Worm (Caenorhabditis elegans) whole organism, L1 larva: Measurements from ENCODE around the gene znf-706.

ENCODE experiments used
- C04F5.9 ChIP-seq: sonication (generic microtip); optimal IDR thresholded peaks from 2 replicates; lab custom pipeline; 2016; ENCODE audit warnings: missing genetic modification characterization, missing compliant biosample characterization
- C34B4.2 ChIP-seq: sonication (generic microtip); optimal IDR thresholded peaks from 2 replicates; lab custom pipeline; 2017; ENCODE audit warnings: mild to moderate bottlenecking, missing genetic modification characterization, missing compliant biosample characterization
- Y116A8C.19 ChIP-seq: sonication (generic microtip); optimal IDR thresholded peaks from 2 replicates; lab custom pipeline; 2016; ENCODE audit warnings: missing compliant biosample characterization, missing genetic modification characterization, borderline replicate concordance
- aha-1 ChIP-seq: fragments of 150-350 bp; optimal IDR thresholded peaks from 2 replicates; lab custom pipeline; 2014; ENCODE audit warnings: missing biosample characterization, missing genetic modification characterization
- aly-2 ChIP-seq: fragments of 150-350 bp; optimal IDR thresholded peaks from 2 replicates; lab custom pipeline; 2014; ENCODE audit warnings: missing biosample characterization, missing genetic modification characterization
- ceh-8 ChIP-seq: fragments of 200-800 bp; sonication (Bioruptor generic); optimal IDR thresholded peaks from 2 replicates; lab custom pipeline; 2018; ENCODE audit warnings: mild to moderate bottlenecking, missing genetic modification characterization, moderate library complexity, missing compliant biosample characterization
- ceh-88 ChIP-seq: fragments of 200-800 bp; sonication (Bioruptor generic); IDR thresholded peaks from 2 replicates; pipeline ENCODE4 v1.3.6; 2022; ENCODE audit warnings: missing genetic modification characterization, missing compliant biosample characterization
- ces-1 ChIP-seq: fragments of 150-350 bp; optimal IDR thresholded peaks from 2 replicates; lab custom pipeline; 2014; ENCODE audit warnings: missing biosample characterization, missing genetic modification reagents, missing genetic modification characterization
- dsc-1 ChIP-seq: sonication (generic microtip); optimal IDR thresholded peaks from 2 replicates; lab custom pipeline; 2016; ENCODE audit warnings: mild to moderate bottlenecking, missing genetic modification characterization, missing compliant biosample characterization
- efl-3 ChIP-seq: fragments of 200-800 bp; sonication (Bioruptor generic); optimal IDR thresholded peaks from 2 replicates; lab custom pipeline; 2018; ENCODE audit warnings: mild to moderate bottlenecking, missing genetic modification characterization, missing compliant biosample characterization
- egl-13 ChIP-seq: sonication (generic microtip); optimal IDR thresholded peaks from 2 replicates; lab custom pipeline; 2016; ENCODE audit warnings: missing genotype, missing genetic modification reagents, missing genetic modification characterization, missing compliant biosample characterization
- elt-3 ChIP-seq, 6 experiments: fragments of 150-350 bp in 1 of 6; sonication (generic microtip); optimal IDR thresholded peaks; 2 replicates each; lab custom pipeline; 2017 to 2018; ENCODE audit warnings: missing biosample characterization in 6 of 6, missing genetic modification characterization in 6 of 6, inconsistent platforms in 1 of 6
- fkh-4 ChIP-seq: sonication (generic microtip); optimal IDR thresholded peaks from 2 replicates; lab custom pipeline; 2016; ENCODE audit warnings: missing compliant biosample characterization, missing genetic modification characterization, borderline replicate concordance
- fos-1 ChIP-seq: fragments of 150-350 bp; optimal IDR thresholded peaks from 2 replicates; lab custom pipeline; 2014; ENCODE audit warnings: missing biosample characterization, missing genetic modification characterization
- grh-1 ChIP-seq: fragments of 200-800 bp; sonication (Bioruptor generic); IDR thresholded peaks from 2 replicates; pipeline ENCODE4 v1.3.6; 2022; ENCODE audit warnings: missing genetic modification reagents, missing genetic modification characterization, missing compliant biosample characterization
- hlh-17 ChIP-seq: fragments of 200-800 bp; sonication (Bioruptor generic); optimal IDR thresholded peaks from 2 replicates; lab custom pipeline; 2018; ENCODE audit warnings: missing genetic modification characterization, mild to moderate bottlenecking, missing compliant biosample characterization, moderate library complexity, borderline replicate concordance
- hlh-4 ChIP-seq: sonication (generic microtip); optimal IDR thresholded peaks from 2 replicates; lab custom pipeline; 2016; ENCODE audit warnings: mild to moderate bottlenecking, missing genetic modification characterization, missing compliant biosample characterization
- hpl-2 ChIP-seq: fragments of 150-350 bp; optimal IDR thresholded peaks from 2 replicates; lab custom pipeline; 2014; ENCODE audit warnings: missing biosample characterization, missing genetic modification reagents, missing genetic modification characterization
- irx-1 ChIP-seq: sonication (generic microtip); optimal IDR thresholded peaks from 2 replicates; lab custom pipeline; 2016; ENCODE audit warnings: missing genetic modification characterization, missing compliant biosample characterization
- lin-13 ChIP-seq: fragments of 150-350 bp; optimal IDR thresholded peaks from 2 replicates; lab custom pipeline; 2014; ENCODE audit warnings: missing biosample characterization, missing genetic modification reagents, missing genetic modification characterization
- lin-14 ChIP-seq: fragments of 200-800 bp; sonication (Bioruptor generic); optimal IDR thresholded peaks from 2 replicates; lab custom pipeline; 2018; ENCODE audit warnings: mild to moderate bottlenecking, missing genetic modification characterization, moderate library complexity, missing compliant biosample characterization
- lin-15B ChIP-seq: fragments of 150-350 bp; sonication (generic microtip); optimal IDR thresholded peaks from 3 replicates; lab custom pipeline; 2014; ENCODE audit warnings: missing biosample characterization, missing genetic modification characterization
- lin-35 ChIP-seq, 2 experiments: fragments of 150-350 bp; optimal IDR thresholded peaks; 2 replicates each; lab custom pipeline; 2014; ENCODE audit warnings: missing biosample characterization in 2 of 2, missing genetic modification characterization in 2 of 2, missing genetic modification reagents in 2 of 2
- lin-39 ChIP-seq: fragments of 150-350 bp; optimal IDR thresholded peaks from 2 replicates; lab custom pipeline; 2014; ENCODE audit warnings: missing biosample characterization, missing genetic modification reagents, missing genetic modification characterization
- lir-3 ChIP-seq: sonication (generic microtip); optimal IDR thresholded peaks from 2 replicates; lab custom pipeline; 2016; ENCODE audit warnings: mild to moderate bottlenecking, missing genetic modification characterization, moderate library complexity, missing compliant biosample characterization; ENCODE audit not compliant: poor library complexity
- lsy-2 ChIP-seq, 2 experiments: fragments of 150-350 bp; optimal IDR thresholded peaks; 2 replicates each; lab custom pipeline; 2014; ENCODE audit warnings: missing biosample characterization in 2 of 2, missing genetic modification characterization in 2 of 2
- mef-2 ChIP-seq: fragments of 150-350 bp; optimal IDR thresholded peaks from 2 replicates; lab custom pipeline; 2014; ENCODE audit warnings: missing biosample characterization, missing genetic modification characterization
- mep-1 ChIP-seq: fragments of 150-350 bp; optimal IDR thresholded peaks from 2 replicates; lab custom pipeline; 2014; ENCODE audit warnings: missing biosample characterization, missing genetic modification characterization
- nhr-12 ChIP-seq: sonication (generic microtip); optimal IDR thresholded peaks from 2 replicates; lab custom pipeline; 2017; ENCODE audit warnings: missing biosample characterization, missing genetic modification characterization
- nhr-19 ChIP-seq: fragments of 200-800 bp; sonication (Bioruptor generic); conservative IDR thresholded peaks from 2 replicates; pipeline ENCODE4 v1.3.6; 2022; ENCODE audit warnings: missing genetic modification characterization, missing compliant biosample characterization
- nhr-20 ChIP-seq: sonication (generic microtip); optimal IDR thresholded peaks from 2 replicates; lab custom pipeline; 2016; ENCODE audit warnings: mild to moderate bottlenecking, missing genetic modification characterization, missing compliant biosample characterization
- nhr-237 ChIP-seq: fragments of 150-350 bp; optimal IDR thresholded peaks from 2 replicates; lab custom pipeline; 2014; ENCODE audit warnings: missing biosample characterization, missing genetic modification characterization
- nhr-28 ChIP-seq: fragments of 150-350 bp; optimal IDR thresholded peaks from 2 replicates; lab custom pipeline; 2014; ENCODE audit warnings: missing biosample characterization, missing genetic modification characterization
- nhr-47 ChIP-seq: sonication (generic microtip); optimal IDR thresholded peaks from 2 replicates; lab custom pipeline; 2016; ENCODE audit warnings: mild to moderate bottlenecking, missing genetic modification characterization, moderate library complexity, missing compliant biosample characterization
- nhr-71 ChIP-seq: sonication (generic microtip); optimal IDR thresholded peaks from 2 replicates; lab custom pipeline; 2016; ENCODE audit warnings: mild to moderate bottlenecking, missing genetic modification characterization, moderate library complexity, missing compliant biosample characterization
- pag-3 ChIP-seq: sonication (generic microtip); optimal IDR thresholded peaks from 2 replicates; lab custom pipeline; 2017; ENCODE audit warnings: missing genetic modification characterization, mild to moderate bottlenecking, missing compliant biosample characterization, antibody characterized with exemption, borderline replicate concordance; ENCODE audit not compliant: insufficient read depth
- pax-3 ChIP-seq: fragments of 200-800 bp; sonication (Bioruptor generic); optimal IDR thresholded peaks from 2 replicates; lab custom pipeline; 2018; ENCODE audit warnings: mild to moderate bottlenecking, missing genetic modification characterization, moderate library complexity, missing compliant biosample characterization
- pqm-1 ChIP-seq: sonication (generic microtip); optimal IDR thresholded peaks from 3 replicates; lab custom pipeline; 2017; ENCODE audit warnings: missing biosample characterization, missing genetic modification characterization
- rnt-1 ChIP-seq: sonication (generic microtip); optimal IDR thresholded peaks from 2 replicates; lab custom pipeline; 2016; ENCODE audit warnings: mild to moderate bottlenecking, missing genetic modification characterization, moderate library complexity, missing compliant biosample characterization
- snpc-4 ChIP-seq: fragments of 150-350 bp; optimal IDR thresholded peaks from 2 replicates; lab custom pipeline; 2014; ENCODE audit warnings: missing biosample characterization, missing genetic modification characterization
- sptf-1 ChIP-seq: fragments of 150-350 bp; optimal IDR thresholded peaks from 2 replicates; lab custom pipeline; 2014; ENCODE audit warnings: missing biosample characterization, missing genetic modification characterization
- sup-37 ChIP-seq: fragments of 200-800 bp; sonication (Bioruptor generic); optimal IDR thresholded peaks from 2 replicates; lab custom pipeline; 2018; ENCODE audit warnings: mild to moderate bottlenecking, missing genetic modification characterization, missing compliant biosample characterization
- swsn-7 ChIP-seq: sonication (generic microtip); optimal IDR thresholded peaks from 2 replicates; lab custom pipeline; 2016; ENCODE audit warnings: missing genetic modification characterization, missing compliant biosample characterization
- tbx-2 ChIP-seq: sonication (generic microtip); optimal IDR thresholded peaks from 2 replicates; lab custom pipeline; 2016; ENCODE audit warnings: missing genetic modification characterization, missing compliant biosample characterization
- tlp-1 ChIP-seq: fragments of 150-350 bp; optimal IDR thresholded peaks from 2 replicates; lab custom pipeline; 2014; ENCODE audit warnings: missing biosample characterization, missing genetic modification characterization
- unc-130 ChIP-seq: fragments of 150-350 bp; optimal IDR thresholded peaks from 2 replicates; lab custom pipeline; 2017; ENCODE audit warnings: missing biosample characterization, missing genetic modification characterization, inconsistent platforms
- unc-30 ChIP-seq: sonication (generic microtip); optimal IDR thresholded peaks from 2 replicates; lab custom pipeline; 2017; ENCODE audit warnings: missing biosample characterization, missing genetic modification characterization
- xbp-1 ChIP-seq: sonication (generic microtip); optimal IDR thresholded peaks from 2 replicates; lab custom pipeline; 2016; ENCODE audit warnings: missing genetic modification characterization, missing compliant biosample characterization
- zag-1 ChIP-seq: fragments of 150-350 bp; optimal IDR thresholded peaks from 2 replicates; lab custom pipeline; 2014; ENCODE audit warnings: missing biosample characterization, missing genetic modification characterization
- zip-4 ChIP-seq: fragments of 200-800 bp; sonication (Bioruptor generic); optimal IDR thresholded peaks from 2 replicates; lab custom pipeline; 2018; ENCODE audit warnings: mild to moderate bottlenecking, missing genetic modification characterization, moderate library complexity, missing compliant biosample characterization
- ztf-11 ChIP-seq, 2 experiments: sonication (generic microtip); optimal IDR thresholded peaks; 2 replicates each; lab custom pipeline; 2016 to 2017; ENCODE audit warnings: missing genetic modification characterization in 2 of 2, missing biosample characterization in 1 of 2, missing compliant biosample characterization in 1 of 2
- ztf-4 ChIP-seq: fragments of 150-350 bp; optimal IDR thresholded peaks from 2 replicates; lab custom pipeline; 2014; ENCODE audit warnings: missing biosample characterization, missing genetic modification characterization

znf-706 gene

DNA sequence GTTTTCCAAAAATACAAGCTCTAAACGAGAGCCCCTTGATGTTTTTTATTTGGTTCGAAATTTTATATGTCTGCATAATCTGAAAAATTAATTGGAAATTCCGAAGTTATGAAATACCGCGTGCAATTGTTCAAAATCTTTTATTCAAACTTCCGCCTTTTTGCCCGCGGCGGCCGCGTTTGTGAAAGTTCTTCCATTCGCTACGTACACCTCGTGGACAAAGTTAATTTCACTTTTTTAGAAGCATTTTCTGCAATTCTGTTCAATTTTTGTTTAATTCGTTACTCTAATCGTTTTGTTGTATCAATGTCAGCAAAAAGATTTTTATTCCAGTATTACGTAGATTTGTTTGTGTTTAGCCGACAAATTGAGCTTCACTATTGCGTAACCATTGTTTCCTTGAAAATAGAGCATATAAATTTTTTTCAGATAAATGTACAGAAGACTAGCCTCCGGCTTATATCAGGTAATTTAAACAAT lies 21.7 kb downstream of the znf-706 start, which contains the start of gene mppb-1:
Gene mppb-1, plus strand, starts transcription at position 430 of the 480 bp plus-strand sequence.
- peak; percentile 69 for TF ChIP-seq grh-1
- peak; percentile 92 for TF ChIP-seq irx-1 (tag; lab: Kevin White, UChicago)
- TF ChIP-seq lin-15B (tag; lab: Kevin White, UChicago) = peak; percentile 52
- peak; percentile 69 for TF ChIP-seq lin-39 (tag; lab: Kevin White, UChicago)
- peak; percentile 32 for TF ChIP-seq C34B4.2 (tag; lab: Kevin White, UChicago)
- TF ChIP-seq nhr-28 (tag; lab: Kevin White, UChicago) = no peak
- peak; percentile 85 for TF ChIP-seq nhr-19 (GFP tag; lab: Robert Waterston, UW)
- peak; percentile 93 for TF ChIP-seq nhr-47
- peak; percentile 65 for TF ChIP-seq snpc-4 (tag; lab: Kevin White, UChicago)
- TF ChIP-seq pax-3 (tag; lab: Kevin White, UChicago) = peak; percentile 93
- no peak for TF ChIP-seq ztf-4 (tag; lab: Kevin White, UChicago)
- TF ChIP-seq nhr-71 = peak; percentile 94
- peak; percentile 6 for TF ChIP-seq mef-2 (tag; lab: Kevin White, UChicago)
- peak; percentile 90 for TF ChIP-seq egl-13
- peak; percentile 92 for TF ChIP-seq dsc-1 (tag; lab: Kevin White, UChicago)
- TF ChIP-seq unc-130 (tag; lab: Kevin White, UChicago) = peak; percentile 88
- TF ChIP-seq unc-30 (tag; lab: Kevin White, UChicago) = no peak
- TF ChIP-seq swsn-7 = peak; percentile 87
- peak; percentile 80 for TF ChIP-seq lin-13 (GFP tag; lab: Kevin White, UChicago)
- TF ChIP-seq aha-1 = no peak
- TF ChIP-seq fos-1 (tag; lab: Kevin White, UChicago) = peak; percentile 61
- peak in 2 of 6 experiments; percentile 22 to 51 for TF ChIP-seq elt-3 (tag; optimal IDR thresholded peaks at IDR 0.05; lab: Kevin White, UChicago)
- TF ChIP-seq sup-37 = no peak
- peak; percentile 97 to 98 for TF ChIP-seq lin-35 (GFP tag; optimal IDR thresholded peaks at IDR 0.05; lab: Kevin White, UChicago)
- TF ChIP-seq hlh-17 (GFP tag; lab: Kevin White, UChicago) = no peak
- peak; percentile 84 for TF ChIP-seq C04F5.9 (tag; lab: Kevin White, UChicago)
- TF ChIP-seq pqm-1 (tag; lab: Kevin White, UChicago) = no peak
- TF ChIP-seq nhr-20 (tag; lab: Kevin White, UChicago) = peak; percentile 89
- peak; percentile 81 for TF ChIP-seq ceh-8 (GFP tag; lab: Kevin White, UChicago)
- peak; percentile 30 for TF ChIP-seq efl-3 (GFP tag; lab: Kevin White, UChicago)
- no peak for TF ChIP-seq nhr-12 (tag; lab: Kevin White, UChicago)
- peak; percentile 23 for TF ChIP-seq aly-2 (tag; lab: Kevin White, UChicago)
- no peak for TF ChIP-seq zag-1
- peak; percentile 70 for TF ChIP-seq ceh-88 (GFP tag; lab: Robert Waterston, UW)
- peak; percentile 75 for TF ChIP-seq zip-4 (GFP tag; lab: Kevin White, UChicago)
- TF ChIP-seq lin-14 (GFP tag; lab: Kevin White, UChicago) = peak; percentile 82
- no peak for TF ChIP-seq sptf-1 (tag; lab: Kevin White, UChicago)
- no peak for TF ChIP-seq pag-3 (tag; lab: Kevin White, UChicago)
- TF ChIP-seq rnt-1 (tag; lab: Kevin White, UChicago) = peak; percentile 100
- peak in 1 of 2 experiments; percentile 94 for TF ChIP-seq ztf-11 (tag; optimal IDR thresholded peaks at IDR 0.05; lab: Kevin White, UChicago)
- TF ChIP-seq Y116A8C.19 = peak; percentile 91
- peak; percentile 69 for TF ChIP-seq mep-1 (tag; lab: Kevin White, UChicago)
- TF ChIP-seq tbx-2 = peak; percentile 92
- peak; percentile 63 for TF ChIP-seq nhr-237 (tag; lab: Kevin White, UChicago)
- TF ChIP-seq lir-3 = peak; percentile 97
- peak; percentile 90 for TF ChIP-seq xbp-1 (tag; lab: Kevin White, UChicago)
- TF ChIP-seq tlp-1 (tag; lab: Kevin White, UChicago) = no peak
- TF ChIP-seq hlh-4 = peak; percentile 8
- TF ChIP-seq ces-1 (GFP tag; lab: Kevin White, UChicago) = no peak
- TF ChIP-seq lsy-2 (tag; optimal IDR thresholded peaks at IDR 0.05; lab: Kevin White, UChicago) = peak; percentile 79 to 88
- no peak for TF ChIP-seq hpl-2
- TF ChIP-seq fkh-4 (tag; lab: Kevin White, UChicago) = peak; percentile 94
